Worm (Caenorhabditis elegans) whole organism, dauer: ENCODE data around the gene srh-292.

ENCODE experiments used
- unc-62 ChIP-seq: sonication (generic microtip); optimal IDR thresholded peaks from 2 replicates; lab custom pipeline; 2017; ENCODE audit warnings: missing biosample characterization, missing genetic modification reagents, missing genetic modification characterization

Gene srh-292

DNA sequence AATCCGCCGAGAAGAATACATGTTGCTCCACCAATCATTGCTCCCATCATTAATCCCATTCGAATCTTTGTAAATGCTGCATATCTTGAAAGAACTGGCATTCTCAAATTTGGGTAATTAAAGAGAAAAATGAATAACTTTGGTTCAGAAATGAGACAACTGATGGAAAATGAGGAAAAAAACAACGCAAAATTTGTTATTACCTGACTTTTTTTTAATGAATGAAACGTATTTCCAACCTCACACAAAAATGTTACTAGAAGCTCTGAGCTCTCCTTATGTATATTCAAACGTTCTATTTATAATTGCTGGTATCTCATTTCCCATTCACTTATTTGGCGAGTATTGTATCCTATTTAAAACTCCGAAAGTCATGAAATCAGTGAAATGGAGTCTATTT is at the start of gene srh-292, which contains the start of gene Y94A7B.11:
srh-292 (plus strand) TSS at position 251 of the 400 bp plus-strand sequence.
Y94A7B.11 (minus strand) TSS at position 101 of the 400 bp plus-strand sequence.
- TF ChIP-seq unc-62, result no peak

- no peak for TF ChIP-seq unc-62
Measured at ce11 chrV:17754999-17755398, 47.6 kb upstream of the srh-292 start.

DNA sequence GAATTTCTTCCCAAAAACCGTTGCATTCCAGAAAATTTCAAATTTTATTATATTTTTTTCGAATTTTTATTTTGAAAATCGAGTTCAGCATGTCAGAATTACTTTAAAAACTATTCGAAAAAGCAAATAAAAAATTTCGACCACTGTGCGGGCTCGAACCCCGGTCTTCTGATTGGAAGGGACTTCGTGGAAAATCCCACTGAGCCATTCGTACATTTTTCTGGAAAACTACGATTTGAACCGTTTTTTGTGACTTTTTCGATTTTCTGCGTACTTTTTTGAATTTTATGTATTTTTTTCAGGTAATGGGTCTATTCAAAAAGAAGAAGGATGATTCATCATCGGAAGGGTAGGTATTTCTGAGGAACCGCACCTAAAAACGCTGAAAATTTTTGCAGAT is 47.0 kb upstream of the srh-292 start, which contains the start of gene pgp-9:
pgp-9 (plus strand) TSS at position 301 of the 400 bp plus-strand sequence.
- TF ChIP-seq unc-62, result no peak

DNA sequence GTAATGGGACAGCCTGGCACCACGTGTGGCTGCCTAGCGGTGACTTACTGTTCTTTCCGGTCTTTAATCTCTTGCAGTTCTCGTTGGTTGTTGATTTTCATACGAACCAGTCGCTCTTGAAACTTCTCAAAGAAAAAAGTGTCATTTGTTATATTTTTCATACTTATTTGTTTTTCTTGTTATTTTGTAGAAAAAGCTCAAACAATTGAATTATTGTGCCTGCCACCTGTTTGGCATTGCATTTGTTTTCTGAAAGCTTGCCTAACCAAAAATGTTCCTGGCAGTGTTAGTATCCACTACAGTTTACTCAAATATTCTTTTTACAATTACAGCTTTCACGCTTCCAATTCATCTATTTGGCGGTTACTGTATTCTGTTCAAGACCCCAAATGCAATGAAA is 37.5 kb upstream of the srh-292 start, which contains the start of the genes C47A10.16 and srh-283:
C47A10.16 (minus strand) TSS at position 101 of the 400 bp plus-strand sequence.
srh-283 (plus strand) TSS at position 272 of the 400 bp plus-strand sequence.
- TF ChIP-seq unc-62, result no peak

DNA sequence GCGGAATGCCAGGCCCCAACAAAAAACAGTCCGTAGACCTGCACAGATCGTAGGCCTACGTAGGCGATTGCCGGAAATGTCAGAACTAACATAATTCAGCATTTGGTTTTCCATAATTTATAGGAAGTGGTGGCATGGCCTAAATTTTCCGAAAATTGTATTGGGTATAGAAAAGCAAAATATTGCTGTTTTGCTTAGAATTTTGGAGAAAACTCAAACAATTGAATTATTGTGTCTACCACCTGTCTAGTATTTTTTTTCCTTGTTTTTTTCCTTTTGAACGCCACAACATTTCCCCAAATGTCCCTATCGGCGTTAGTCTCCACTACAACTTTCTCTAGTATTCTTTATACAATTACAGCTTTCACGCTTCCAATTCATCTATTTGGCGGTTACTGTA is 35.3 kb upstream of the srh-292 start, which contains the start of gene srh-284:
srh-284 (plus strand) TSS at position 301 of the 400 bp plus-strand sequence.
- no peak for TF ChIP-seq unc-62

DNA sequence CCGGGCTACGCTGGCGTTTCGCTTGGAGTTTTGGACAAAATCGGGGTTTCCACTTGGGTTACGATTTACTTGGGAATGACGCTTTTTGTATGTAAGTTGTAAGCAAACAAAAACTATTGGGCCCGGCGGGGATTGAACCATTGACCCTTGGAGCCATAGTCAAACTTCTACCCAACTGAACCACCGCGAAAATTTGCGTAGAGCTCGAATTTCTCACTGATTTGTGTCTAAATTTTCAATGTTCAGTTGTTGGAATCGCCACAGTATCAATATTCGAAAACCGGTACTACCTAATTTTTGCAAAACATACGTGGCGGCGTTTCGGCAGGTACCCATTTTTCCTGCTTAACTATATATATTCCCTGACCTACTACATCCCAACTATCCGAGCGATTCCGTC is 34.8 kb upstream of the srh-292 start:
- no peak for TF ChIP-seq unc-62

ce11 chrV:17773108-17773507 is 29.5 kb upstream of the srh-292 start, which contains the start of gene sre-21:
Gene sre-21 (minus strand): TSS chrV:17773208.
- TF ChIP-seq unc-62, result no peak

ce11 chrV:17777127-17777526 is 25.4 kb upstream of the srh-292 start, which contains the start of gene ddo-1:
Gene ddo-1 (minus strand): TSS chrV:17777227.
- no peak for TF ChIP-seq unc-62

DNA sequence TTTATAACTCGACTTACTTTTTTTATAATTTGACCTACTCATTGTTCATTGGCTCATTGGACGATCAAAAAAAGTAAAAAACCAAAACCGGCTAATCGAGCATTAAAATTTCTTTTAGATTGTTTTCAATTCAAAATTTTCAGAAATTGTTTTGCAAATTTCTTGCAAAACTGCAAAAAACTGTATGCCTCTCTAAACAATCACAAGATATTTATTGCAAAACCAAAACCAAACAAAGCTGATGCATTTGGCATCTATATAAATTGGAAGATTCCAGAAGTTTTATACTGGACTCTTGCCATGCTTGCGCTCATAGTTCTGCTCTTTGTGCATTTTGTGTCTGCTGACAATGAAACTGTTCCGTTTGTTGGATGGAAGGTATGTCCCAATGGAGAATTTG is 24.9 kb upstream of the srh-292 start, which contains the start of gene C47A10.12:
C47A10.12 (plus strand) TSS at position 301 of the 400 bp plus-strand sequence.
- TF ChIP-seq unc-62, result no peak

- no peak for TF ChIP-seq unc-62
Measured at ce11 chrV:17780285-17780684, 22.3 kb upstream of the srh-292 start.

DNA sequence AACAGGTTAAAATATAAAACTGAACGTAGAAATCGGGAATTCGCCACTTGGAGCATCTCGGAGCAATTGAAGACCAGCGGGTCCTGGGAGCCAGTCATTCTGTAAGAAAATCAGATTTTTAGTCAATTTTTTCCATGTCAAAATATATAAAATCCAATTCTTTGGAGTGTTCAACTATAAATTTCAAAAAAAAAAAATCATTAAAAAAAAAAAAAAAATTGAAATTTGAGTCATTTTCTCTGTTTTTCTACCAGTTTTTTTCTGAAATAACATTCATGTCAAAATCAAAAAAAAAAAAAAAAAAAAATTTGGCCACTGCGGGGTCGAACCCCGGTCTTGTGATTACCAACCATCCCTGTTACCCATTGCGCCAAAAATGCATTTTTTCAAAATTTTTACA is 19.0 kb upstream of the srh-292 start, which contains the start of gene srab-12:
srab-12 (minus strand) TSS at position 101 of the 400 bp plus-strand sequence.
- no peak for TF ChIP-seq unc-62

DNA sequence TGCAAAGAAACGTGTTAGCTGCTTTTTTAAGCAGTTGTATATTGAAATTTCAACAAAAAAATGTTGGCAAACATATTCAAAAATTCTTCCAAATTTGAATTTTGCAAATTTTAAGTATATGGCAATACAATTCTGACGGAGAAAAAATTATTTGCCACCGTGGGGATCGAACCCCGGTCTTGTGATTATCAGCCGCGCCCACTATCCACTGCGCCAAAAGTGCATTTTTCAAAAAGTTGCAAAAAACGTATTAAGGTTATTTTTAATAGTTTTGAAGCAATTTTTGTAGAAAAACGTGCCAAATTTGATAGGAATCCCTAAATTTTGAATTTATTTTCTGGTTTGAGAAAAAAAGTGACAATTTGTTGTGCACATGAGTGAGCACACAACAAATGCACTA is 18.2 kb upstream of the srh-292 start:
- TF ChIP-seq unc-62, result no peak

ce11 chrV:17790191-17790590 is 12.4 kb upstream of the srh-292 start, which contains the start of gene srh-290:
Gene srh-290 (plus strand): TSS chrV:17790491.
- TF ChIP-seq unc-62, result no peak

DNA sequence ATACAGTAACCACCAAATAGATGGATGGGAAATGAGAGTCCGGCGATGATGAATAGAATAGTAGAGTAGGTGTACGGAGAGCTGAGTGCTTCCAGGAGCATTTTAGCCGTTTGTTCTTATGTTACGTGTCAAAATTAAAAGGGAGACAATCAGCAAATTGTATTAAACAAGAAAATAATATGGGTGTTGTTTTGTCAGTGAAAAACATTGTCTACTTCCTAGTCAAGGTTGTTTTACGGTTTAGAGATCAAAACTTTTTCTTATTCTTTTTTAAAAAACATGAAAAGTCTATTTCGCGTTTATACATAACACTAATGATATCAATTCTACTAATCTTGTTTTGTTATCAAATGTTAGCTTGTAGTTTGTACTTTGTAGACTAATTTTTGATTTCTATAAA is 8.6 kb upstream of the srh-292 start, which contains the start of gene srh-289:
srh-289 (minus strand) TSS at position 101 of the 400 bp plus-strand sequence.
- no peak for TF ChIP-seq unc-62

DNA sequence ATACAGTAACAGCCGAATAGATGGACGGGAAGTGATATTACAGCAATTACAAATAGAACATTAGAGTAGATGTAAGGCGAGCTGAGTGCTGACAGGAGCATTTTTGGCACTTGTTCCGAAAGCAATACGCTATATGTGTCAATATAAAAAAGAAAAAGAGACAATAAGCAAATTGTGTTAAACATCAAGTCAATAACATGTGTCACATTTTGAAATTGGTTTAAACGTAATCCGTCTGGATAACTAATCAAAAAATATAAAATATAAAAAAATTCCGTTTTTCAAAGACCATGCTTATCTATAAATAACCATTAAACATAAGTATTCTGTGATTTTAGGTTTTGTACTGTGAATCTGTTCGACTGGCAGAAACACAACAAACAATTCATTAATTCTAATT is 6.9 kb upstream of the srh-292 start, which contains the start of gene srh-288:
srh-288 (minus strand) TSS at position 101 of the 400 bp plus-strand sequence.
- no peak for TF ChIP-seq unc-62

ce11 chrV:17798789-17799188 is 3.8 kb upstream of the srh-292 start, which contains the start of gene srx-18:
Gene srx-18 (minus strand): TSS chrV:17798889.
- TF ChIP-seq unc-62, result no peak

- no peak for TF ChIP-seq unc-62
Measured at ce11 chrV:17800538-17800937, 2.0 kb upstream of the srh-292 start, which contains the start of gene srh-287. Gene srh-287 (plus strand): TSS chrV:17800838.

ce11 chrV:17805323-17805722 is 2.8 kb downstream of the srh-292 start, which contains the start of gene srh-291:
Gene srh-291 (plus strand): TSS chrV:17805623.
- TF ChIP-seq unc-62, result no peak
